Fruit fly (Drosophila melanogaster) whole organism, wandering third instar larva: ENCODE measurements around the gene ND-B14.5A.

ENCODE experiments used
- Vsx2 ChIP-seq: fragments of 200-300, 225-300 bp; sonication (Bioruptor generic); optimal IDR thresholded peaks from 2 replicates; lab custom pipeline; 2018; ENCODE audit warnings: missing biosample characterization, missing genetic modification characterization; ENCODE audit not compliant: partially characterized antibody
- foxo ChIP-seq, 2 experiments: fragments of 200-800 bp; sonication (Bioruptor generic); optimal IDR thresholded peaks; 2 replicates in 1 of 2; 3 replicates in 1 of 2; lab custom pipeline; 2016 to 2017; ENCODE audit warnings: missing biosample characterization in 2 of 2, missing genetic modification characterization in 2 of 2
- psq ChIP-seq: fragments of 200-800 bp; sonication (Bioruptor generic); optimal IDR thresholded peaks from 3 replicates; lab custom pipeline; 2017; ENCODE audit warnings: missing biosample characterization, mild to moderate bottlenecking, missing genetic modification characterization, moderate library complexity
- sv ChIP-seq: fragments of 200-800 bp; sonication (Bioruptor generic); optimal IDR thresholded peaks from 3 replicates; lab custom pipeline; 2016; ENCODE audit warnings: missing biosample characterization, missing genetic modification characterization
- usp ChIP-seq: fragments of >200 bp; optimal IDR thresholded peaks from 2 replicates; lab custom pipeline; 2017; ENCODE audit warnings: missing biosample characterization, missing genetic modification characterization

DNA sequence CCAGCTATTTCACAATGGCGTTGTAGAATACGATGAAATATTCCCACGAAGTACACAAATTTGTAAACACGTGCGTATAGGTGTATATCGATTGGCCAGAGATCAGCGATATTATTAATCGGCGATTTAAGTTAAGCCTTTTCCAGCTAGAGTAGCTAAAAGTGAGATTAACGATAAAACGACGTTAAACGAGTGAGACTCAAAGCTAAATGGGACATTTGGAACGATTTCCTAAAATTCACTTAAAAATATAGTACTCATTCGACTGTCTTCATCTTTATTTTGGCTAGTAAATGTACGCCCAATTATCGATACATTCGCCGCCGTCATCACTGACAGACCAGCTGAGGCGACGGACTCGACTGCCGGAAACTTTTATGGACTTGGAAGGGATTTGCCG, 12.2 kb downstream of the ND-B14.5A start, which contains the start of the genes Nmd3 and CG17776:
- TF ChIP-seq sv, result no peak
- TF ChIP-seq Vsx2 (GFP tag; lab: Kevin White, UChicago), result no peak
- peak in 1 of 2 experiments; percentile 13 for TF ChIP-seq foxo (GFP tag; optimal IDR thresholded peaks at IDR 0.05; lab: Kevin White, UChicago)
- TF ChIP-seq usp (GFP tag; lab: Kevin White, UChicago), result no peak
- no peak for TF ChIP-seq psq (GFP tag; lab: Kevin White, UChicago)
